Worm (Caenorhabditis elegans) whole organism, L4/young adult: ENCODE measurements around the gene crh-2.
"Not testable (repeated sequence)": the region's sequence is repeated elsewhere in the genome, so short reads cannot be mapped to it uniquely, and the experiment has no call there.

Experiments
- W03F9.2 ChIP-seq: fragments of 150-350 bp; optimal IDR thresholded peaks from 2 replicates; lab custom pipeline; 2014; ENCODE audit warnings: missing biosample characterization, missing genetic modification characterization
- dao-5 ChIP-seq: sonication (generic microtip); optimal IDR thresholded peaks from 2 replicates; lab custom pipeline; 2016; ENCODE audit warnings: missing genotype, missing genetic modification characterization, moderate library complexity, missing compliant biosample characterization
- him-1 ChIP-seq: sonication (generic microtip); optimal IDR thresholded peaks from 2 replicates; lab custom pipeline; 2016; ENCODE audit warnings: missing genotype, missing genetic modification reagents, missing genetic modification characterization, missing compliant biosample characterization

The crh-2 gene

DNA sequence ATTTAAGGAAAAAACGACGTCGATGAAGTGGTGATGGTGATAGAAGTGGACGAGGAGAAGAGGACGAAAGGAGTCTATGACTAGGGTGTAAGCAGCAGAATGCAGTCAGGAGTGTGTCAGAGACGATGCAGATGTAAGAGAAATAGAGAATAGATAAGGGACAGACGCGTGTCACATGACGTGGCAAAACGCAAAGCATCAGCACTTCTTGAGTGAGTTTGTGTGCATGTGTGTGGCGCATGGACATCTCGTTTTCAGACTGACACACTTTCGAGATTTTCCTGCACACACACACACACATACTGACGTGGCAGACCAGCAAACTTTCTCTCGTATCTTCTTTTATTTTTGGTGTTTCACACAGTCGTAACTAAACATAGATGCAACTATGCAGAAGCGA lies 4.9 kb downstream of the crh-2 start:
- TF ChIP-seq dao-5 (peak; percentile 10), him-1 (no peak), W03F9.2 (tag; lab: Kevin White, UChicago) (peak; percentile 22)

- no peak for TF ChIP-seq W03F9.2 (tag; lab: Kevin White, UChicago)
- TF ChIP-seq him-1 = peak; percentile 44
- no peak for TF ChIP-seq dao-5
Measured at ce11 chrII:5181497-5181896, 5.9 kb downstream of the crh-2 start.

DNA sequence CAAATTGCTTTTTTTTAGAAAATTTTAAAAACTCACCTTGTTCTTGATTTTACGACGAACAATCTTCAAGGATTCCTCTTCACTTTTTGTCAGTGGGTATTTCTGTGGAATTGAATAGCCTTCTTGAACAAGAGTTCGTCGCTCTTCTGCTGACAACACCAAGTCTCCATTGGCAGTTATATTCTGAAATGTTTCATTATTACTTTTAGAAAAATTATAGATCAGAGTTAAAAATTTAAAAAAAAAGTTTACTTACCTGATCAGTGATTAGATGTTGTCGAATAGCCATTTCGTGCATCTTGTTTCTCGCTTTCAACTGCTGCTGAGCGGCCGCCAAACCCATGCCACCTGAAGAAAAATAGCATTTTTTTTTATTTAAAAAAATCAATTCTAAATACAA lies 7.1 kb downstream of the crh-2 start:
- TF ChIP-seq W03F9.2 (tag; lab: Kevin White, UChicago) (no peak), him-1 (no peak), dao-5 (no peak)

ce11 chrII:5178609-5179008 lies 8.8 kb downstream of the crh-2 start:
- TF ChIP-seq dao-5 (no peak), W03F9.2 (tag; lab: Kevin White, UChicago) (no peak), him-1 (no peak)

DNA sequence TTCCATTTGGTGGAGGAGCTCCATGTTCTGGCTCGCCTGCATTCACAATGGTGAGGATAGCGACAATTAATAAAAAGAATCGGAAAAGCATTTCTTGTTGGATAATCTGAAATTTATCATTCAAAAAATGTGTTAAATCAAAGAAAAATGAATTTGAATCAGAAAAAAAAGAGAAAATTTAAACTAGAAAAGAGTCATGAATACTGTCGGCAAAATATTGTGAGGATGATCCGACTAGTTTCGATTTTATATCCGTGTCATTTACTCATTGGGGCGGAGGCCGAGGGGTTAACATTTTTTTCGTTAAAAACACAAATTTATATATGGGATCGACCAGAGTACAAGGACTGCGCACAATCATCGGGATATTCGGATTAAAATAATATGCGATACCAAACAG lies 9.5 kb downstream of the crh-2 start, which contains the start of gene C27D6.12:
TSS of gene C27D6.12 (minus strand) at position 101 of the 400 bp plus-strand sequence.
- TF ChIP-seq W03F9.2 (tag; lab: Kevin White, UChicago) (no peak), him-1 (no peak), dao-5 (no peak)

ce11 chrII:5176934-5177333 lies 10.4 kb downstream of the crh-2 start:
- no peak for TF ChIP-seq W03F9.2 (tag; lab: Kevin White, UChicago)
- no peak for TF ChIP-seq dao-5
- TF ChIP-seq him-1 = no peak

DNA sequence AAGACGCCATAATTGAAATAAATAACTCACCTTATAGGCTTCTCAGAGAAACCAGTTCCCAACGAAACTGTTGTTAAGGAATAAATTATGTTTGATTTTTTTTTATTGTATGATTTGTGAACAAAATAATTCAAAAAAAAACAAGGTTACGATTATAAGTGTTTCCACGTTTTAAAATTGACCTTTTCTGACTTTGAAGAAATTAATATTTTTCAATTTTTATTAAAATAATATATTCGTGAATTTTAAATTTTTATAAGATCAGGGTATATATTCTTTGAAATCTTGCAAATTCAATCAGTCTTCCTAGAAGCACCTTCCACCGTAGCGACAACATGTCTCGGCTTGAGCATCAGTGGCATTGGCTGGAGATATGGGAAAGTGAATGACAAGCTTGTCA lies 13.0 kb downstream of the crh-2 start, which contains the start of gene C27D6.3:
TSS of gene C27D6.3 (minus strand) at position 101 of the 400 bp plus-strand sequence.
- TF ChIP-seq W03F9.2 (tag; lab: Kevin White, UChicago) = no peak
- TF ChIP-seq him-1 = no peak
- no peak for TF ChIP-seq dao-5

- no peak for TF ChIP-seq him-1
Measured at ce11 chrII:5172451-5172850, 14.9 kb downstream of the crh-2 start, which contains the start of gene C27D6.1. Gene C27D6.1 (plus strand): TSS chrII:5172751.

- TF ChIP-seq dao-5 = no peak
- no peak for TF ChIP-seq him-1
- TF ChIP-seq W03F9.2 (tag; lab: Kevin White, UChicago) = no peak
Measured at ce11 chrII:5171610-5172009, 15.8 kb downstream of the crh-2 start, which contains the start of gene C27D6.15. Gene C27D6.15 (plus strand): TSS chrII:5171910.

DNA sequence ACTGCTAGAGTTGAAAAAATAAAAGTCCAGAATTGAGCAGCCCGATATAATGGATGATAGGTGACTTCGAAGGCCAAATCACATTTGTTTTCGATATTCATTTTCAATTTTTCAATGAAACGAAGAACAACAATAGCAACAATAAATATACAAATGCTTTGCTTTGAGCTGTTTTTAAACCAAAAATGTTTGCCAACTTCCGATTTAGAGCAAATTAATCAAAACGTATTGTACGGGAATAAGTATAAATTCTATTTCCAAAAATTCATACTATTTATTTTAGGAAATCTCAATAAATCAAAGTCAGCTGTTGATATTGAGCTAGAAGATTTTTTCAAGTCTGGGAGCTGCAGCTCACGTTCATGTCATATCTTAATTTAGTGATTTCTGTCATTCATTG lies 16.4 kb downstream of the crh-2 start, which contains the start of gene srb-1:
TSS of gene srb-1 (minus strand) at position 101 of the 400 bp plus-strand sequence.
- no peak for TF ChIP-seq dao-5
- no peak for TF ChIP-seq him-1
- no peak for TF ChIP-seq W03F9.2 (tag; lab: Kevin White, UChicago)

ce11 chrII:5166738-5167137 lies 20.6 kb downstream of the crh-2 start, which contains the start of gene srb-3:
Gene srb-3 (minus strand): TSS chrII:5166838.
- TF ChIP-seq him-1 (no peak), W03F9.2 (tag; lab: Kevin White, UChicago) (no peak), dao-5 (no peak)

DNA sequence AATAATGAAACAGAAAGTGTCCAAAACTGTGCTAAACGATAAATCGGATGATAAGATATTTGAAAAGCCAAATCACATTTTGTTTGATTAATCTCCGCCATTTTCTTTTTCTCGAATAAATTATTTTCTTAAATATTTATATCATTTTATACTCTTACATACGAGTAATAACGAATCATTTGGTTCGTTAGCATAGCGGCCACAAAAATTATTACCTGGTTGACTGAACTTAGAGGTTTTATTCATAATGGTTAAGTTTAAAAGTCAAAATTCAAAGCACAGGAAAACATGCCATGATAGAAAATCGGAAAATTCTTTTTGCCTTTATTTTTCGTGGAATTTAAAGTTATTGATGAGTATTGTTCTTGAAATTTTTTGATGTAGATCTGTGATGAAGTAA lies 24.1 kb downstream of the crh-2 start, which contains the start of gene srb-5:
TSS of gene srb-5 (minus strand) at position 101 of the 400 bp plus-strand sequence.
- no peak for TF ChIP-seq him-1

ce11 chrII:5161102-5161501 lies 26.3 kb downstream of the crh-2 start, which contains the start of gene C27D6.11:
Gene C27D6.11 (minus strand): TSS chrII:5161202.
- TF ChIP-seq W03F9.2 (tag; lab: Kevin White, UChicago) (no peak), him-1 (no peak)

DNA sequence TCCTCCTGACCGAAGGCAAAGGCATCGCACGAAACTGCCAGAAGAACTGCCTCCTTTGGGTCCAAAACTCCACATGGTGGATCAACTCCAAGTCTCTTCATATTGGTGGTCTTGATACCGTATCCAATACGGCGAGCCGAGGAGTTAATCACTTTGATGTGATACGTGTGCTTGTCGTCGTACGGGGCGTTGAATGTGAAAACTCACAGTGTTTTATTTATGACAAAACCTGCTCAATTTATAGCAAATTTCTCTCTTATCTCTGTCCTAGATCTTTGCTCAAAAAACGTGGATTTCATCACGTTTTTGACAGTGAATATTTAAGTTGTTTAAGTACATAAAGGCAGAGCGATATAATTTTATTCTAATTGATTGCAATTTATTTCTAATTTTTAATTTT lies 28.6 kb downstream of the crh-2 start, which contains the start of gene F58A6.9:
TSS of gene F58A6.9 (minus strand) at position 101 of the 400 bp plus-strand sequence.
- not testable (repeated sequence) for TF ChIP-seq him-1; dao-5; W03F9.2 (tag; lab: Kevin White, UChicago)

DNA sequence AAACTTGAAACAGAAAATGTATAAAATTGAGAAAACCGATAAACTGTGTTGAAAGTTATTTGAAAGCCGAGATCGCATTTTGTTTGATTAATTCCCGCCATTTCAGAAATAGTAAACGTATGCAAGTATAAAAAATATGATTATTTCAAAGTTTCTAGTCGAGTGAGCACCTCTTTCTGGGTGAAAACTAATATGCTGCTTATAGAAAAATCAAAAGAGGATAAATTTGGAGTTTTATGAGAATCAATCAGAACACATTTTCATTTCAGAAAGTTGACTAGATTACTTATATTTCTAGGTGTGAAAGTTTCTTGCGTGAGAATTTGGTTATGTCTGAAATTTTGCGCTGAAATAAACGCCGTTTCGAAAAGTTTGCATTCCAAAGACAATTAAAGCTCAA lies 29.8 kb downstream of the crh-2 start, which contains the start of gene srb-13:
TSS of gene srb-13 (minus strand) at position 101 of the 400 bp plus-strand sequence.
- TF ChIP-seq him-1 (no peak), dao-5 (no peak), W03F9.2 (tag; lab: Kevin White, UChicago) (no peak)

ce11 chrII:5156983-5157382 lies 30.4 kb downstream of the crh-2 start, which contains the start of gene msp-45:
Gene msp-45 (minus strand): TSS chrII:5157083.
- TF ChIP-seq dao-5 (no peak), him-1 (no peak), W03F9.2 (tag; lab: Kevin White, UChicago) (no peak)
